Worm (Caenorhabditis elegans) whole organism, L3 larva: ENCODE measurements around the gene fkh-7.

Source experiments
- ama-1 ChIP-seq: fragments of 150-350 bp; optimal IDR thresholded peaks from 2 replicates; lab custom pipeline; 2018
- ceh-28 ChIP-seq: fragments of 150-350 bp; optimal IDR thresholded peaks from 2 replicates; lab custom pipeline; 2014; ENCODE audit warnings: missing biosample characterization, missing genetic modification reagents, missing genetic modification characterization
- ceh-82 ChIP-seq: fragments of 150-350 bp; optimal IDR thresholded peaks from 2 replicates; lab custom pipeline; 2014; ENCODE audit warnings: missing biosample characterization, missing genetic modification characterization
- eor-1 ChIP-seq, 2 experiments: fragments of 150-350 bp; optimal IDR thresholded peaks; 2 replicates each; lab custom pipeline; 2014 to 2018; ENCODE audit warnings: missing biosample characterization in 2 of 2, missing genetic modification characterization in 2 of 2
- hmg-11 ChIP-seq: sonication (generic microtip); optimal IDR thresholded peaks from 2 replicates; lab custom pipeline; 2016; ENCODE audit warnings: missing genetic modification characterization, missing compliant biosample characterization
- nhr-67 ChIP-seq: fragments of 150-350 bp; optimal IDR thresholded peaks from 2 replicates; lab custom pipeline; 2014; ENCODE audit warnings: missing biosample characterization, missing genetic modification characterization
- snpc-4 ChIP-seq: fragments of 150-350 bp; optimal IDR thresholded peaks from 2 replicates; lab custom pipeline; 2014; ENCODE audit warnings: missing biosample characterization, missing genetic modification characterization
- unc-62 ChIP-seq: fragments of 150-350 bp; sonication (generic microtip); optimal IDR thresholded peaks from 4 replicates; lab custom pipeline; 2014; ENCODE audit warnings: missing biosample characterization, missing genetic modification reagents, missing genetic modification characterization
- ztf-11 ChIP-seq: fragments of 150-350 bp; optimal IDR thresholded peaks from 2 replicates; lab custom pipeline; 2014; ENCODE audit warnings: missing biosample characterization, missing genetic modification characterization

DNA sequence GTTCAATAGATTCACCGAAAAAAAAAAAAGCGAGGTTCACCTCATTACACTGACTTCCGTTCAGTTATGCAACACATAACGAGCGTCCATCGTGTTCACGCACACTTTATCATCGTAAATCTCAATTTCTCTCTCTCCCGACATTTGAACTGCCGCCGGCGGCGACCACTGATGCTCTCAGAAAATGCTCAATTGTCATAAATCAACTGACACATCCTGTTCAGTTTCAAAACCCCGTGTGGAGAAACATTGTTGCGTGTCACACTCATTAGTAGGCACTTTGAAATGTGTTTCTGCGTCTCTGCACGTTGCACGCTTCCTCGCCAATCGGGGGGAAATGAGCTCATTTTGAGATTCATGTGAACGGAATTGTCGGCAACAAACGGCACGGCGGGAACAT is 48.7 kb upstream of the fkh-7 start:
- TF ChIP-seq nhr-67: no peak
- no peak for TF ChIP-seq ama-1
- no peak for TF ChIP-seq ceh-82 (tag; lab: Kevin White, UChicago)
- TF ChIP-seq eor-1 (tag; optimal IDR thresholded peaks at IDR 0.05; lab: Kevin White, UChicago): no peak
- TF ChIP-seq hmg-11 (tag; lab: Kevin White, UChicago): no peak
- no peak for TF ChIP-seq snpc-4 (tag; lab: Kevin White, UChicago)
- no peak for TF ChIP-seq ztf-11 (tag; lab: Kevin White, UChicago)
- TF ChIP-seq ceh-28 (tag; lab: Kevin White, UChicago): no peak
- no peak for TF ChIP-seq unc-62 (GFP tag; lab: Kevin White, UChicago)
